Fruit fly (Drosophila melanogaster) whole organism, embryonic: ENCODE data around the gene Teh1.

Experiments
- Bteb2 ChIP-seq: fragments of 200-800 bp; sonication (Bioruptor generic); optimal IDR thresholded peaks from 2 replicates; lab custom pipeline; 2016; ENCODE audit warnings: missing biosample characterization, missing genetic modification characterization
- CG10147 ChIP-seq: fragments of 200-800 bp; sonication (Bioruptor generic); optimal IDR thresholded peaks from 2 replicates; lab custom pipeline; 2019; ENCODE audit warnings: missing biosample characterization, mild to moderate bottlenecking, missing genetic modification characterization, moderate library complexity
- CG11695 ChIP-seq: fragments of 200-800 bp; sonication (Bioruptor generic); IDR thresholded peaks from 3 replicates; pipeline ENCODE4 v1.3.6; 2022; ENCODE audit warnings: missing biosample characterization, missing genetic modification characterization
- CG12391 ChIP-seq: fragments of 200-800 bp; sonication (Bioruptor generic); optimal IDR thresholded peaks from 3 replicates; lab custom pipeline; 2018; ENCODE audit warnings: missing biosample characterization, mild to moderate bottlenecking, missing genetic modification characterization, moderate library complexity
- CG12769 ChIP-seq: fragments of 200-800 bp; sonication (Bioruptor generic); optimal IDR thresholded peaks from 2 replicates; lab custom pipeline; 2019; ENCODE audit warnings: missing biosample characterization, mild to moderate bottlenecking, missing genetic modification characterization, moderate library complexity
- CG13894 ChIP-seq: fragments of 200-800 bp; sonication (Bioruptor generic); optimal IDR thresholded peaks from 3 replicates; lab custom pipeline; 2018; ENCODE audit warnings: missing biosample characterization, mild to moderate bottlenecking, missing genetic modification characterization, moderate library complexity
- CG15269 ChIP-seq: fragments of 200-800 bp; sonication (Bioruptor generic); optimal IDR thresholded peaks from 2 replicates; lab custom pipeline; 2018; ENCODE audit warnings: missing biosample characterization, mild to moderate bottlenecking, missing genetic modification characterization, moderate library complexity
- CG15514 ChIP-seq: fragments of 200-800 bp; sonication (Bioruptor generic); optimal IDR thresholded peaks from 3 replicates; lab custom pipeline; 2017; ENCODE audit warnings: missing biosample characterization, missing genetic modification characterization, mild to moderate bottlenecking, moderate library complexity, missing genetic modification reagents
- CG17568 ChIP-seq: fragments of 200-800 bp; sonication (Bioruptor generic); optimal IDR thresholded peaks from 2 replicates; lab custom pipeline; 2018; ENCODE audit warnings: missing biosample characterization, mild to moderate bottlenecking, missing genetic modification characterization, moderate library complexity
- CG18011 ChIP-seq: fragments of 200-800 bp; sonication (Bioruptor generic); optimal IDR thresholded peaks from 2 replicates; lab custom pipeline; 2017; ENCODE audit warnings: missing biosample characterization, missing genetic modification characterization, mild to moderate bottlenecking, moderate library complexity, missing genotype
- CG18599 ChIP-seq: fragments of 200-800 bp; sonication (Bioruptor generic); optimal IDR thresholded peaks from 3 replicates; lab custom pipeline; 2017; ENCODE audit warnings: missing biosample characterization, missing genetic modification characterization, mild to moderate bottlenecking, moderate library complexity, missing genetic modification reagents
- CG18764 ChIP-seq: fragments of 200-800 bp; sonication (Bioruptor generic); optimal IDR thresholded peaks from 3 replicates; lab custom pipeline; 2016; ENCODE audit warnings: missing biosample characterization, missing genetic modification characterization
- CG2129 ChIP-seq: fragments of 200-800 bp; sonication (Bioruptor generic); IDR thresholded peaks from 2 replicates; pipeline ENCODE4 v1.3.6; 2022; ENCODE audit warnings: missing biosample characterization, missing genetic modification characterization; ENCODE audit not compliant: partially characterized antibody
- CG34224 ChIP-seq: fragments of 200-800 bp; sonication (Bioruptor generic); IDR thresholded peaks from 3 replicates; pipeline ENCODE4 v1.3.6; 2022; ENCODE audit warnings: missing biosample characterization, missing genetic modification characterization; ENCODE audit not compliant: partially characterized antibody
- CG4730 ChIP-seq: fragments of 200-800 bp; sonication (Bioruptor generic); IDR thresholded peaks from 2 replicates; pipeline ENCODE4 v1.3.6; 2022; ENCODE audit warnings: missing biosample characterization, missing genetic modification characterization
- CG4854 ChIP-seq: fragments of 200-800 bp; sonication (Bioruptor generic); optimal IDR thresholded peaks from 2 replicates; lab custom pipeline; 2016; ENCODE audit warnings: missing biosample characterization, missing genetic modification characterization, inconsistent platforms
- CG6175 ChIP-seq: fragments of 200-800 bp; sonication (Bioruptor generic); IDR thresholded peaks from 3 replicates; pipeline ENCODE4 v1.3.6; 2022; ENCODE audit warnings: missing biosample characterization, missing genetic modification characterization
- GATAe ChIP-seq: fragments of 200-800 bp; sonication (Bioruptor generic); conservative IDR thresholded peaks from 2 replicates; pipeline ENCODE4 v1.3.6; 2022; ENCODE audit warnings: missing biosample characterization, missing genetic modification characterization
- Gsc ChIP-seq: fragments of 200-800 bp; sonication (Bioruptor generic); IDR thresholded peaks from 2 replicates; pipeline ENCODE4 v1.3.6; 2022; ENCODE audit warnings: missing biosample characterization, missing genetic modification characterization
- H15 ChIP-seq: fragments of 200-800 bp; sonication (Bioruptor generic); IDR thresholded peaks from 3 replicates; pipeline ENCODE4 v1.3.6; 2022; ENCODE audit warnings: missing biosample characterization, missing genetic modification characterization
- HmgZ ChIP-seq: fragments of 200-800 bp; sonication (Bioruptor generic); optimal IDR thresholded peaks from 2 replicates; lab custom pipeline; 2018; ENCODE audit warnings: missing biosample characterization, mild to moderate bottlenecking, missing genetic modification characterization
- Hr3 ChIP-seq: fragments of 200-800 bp; sonication (Bioruptor generic); optimal IDR thresholded peaks from 3 replicates; lab custom pipeline; 2016; ENCODE audit warnings: missing biosample characterization, missing genetic modification characterization
- Pdp1 ChIP-seq, 2 experiments: fragments of 200-800 bp; sonication (Bioruptor generic); optimal IDR thresholded peaks; 3 replicates each; lab custom pipeline; 2016; ENCODE audit warnings: missing biosample characterization in 2 of 2, missing genetic modification characterization in 2 of 2, mild to moderate bottlenecking in 1 of 2, moderate library complexity in 1 of 2
- Ptx1 ChIP-seq: fragments of 200-800 bp; sonication (Bioruptor generic); IDR thresholded peaks from 2 replicates; pipeline ENCODE4 v1.3.6; 2022; ENCODE audit warnings: missing biosample characterization, missing genetic modification characterization
- Xbp1 ChIP-seq: fragments of 200-800 bp; sonication (Bioruptor generic); optimal IDR thresholded peaks from 3 replicates; lab custom pipeline; 2016; ENCODE audit warnings: missing biosample characterization, mild to moderate bottlenecking, missing genetic modification characterization
- caup ChIP-seq: fragments of 200-800 bp; sonication (Bioruptor generic); optimal IDR thresholded peaks from 3 replicates; lab custom pipeline; 2017; ENCODE audit warnings: missing biosample characterization, mild to moderate bottlenecking, missing genetic modification characterization, moderate library complexity; ENCODE audit not compliant: severe bottlenecking
- corto ChIP-seq: fragments of 200-800 bp; sonication (Bioruptor generic); optimal IDR thresholded peaks from 2 replicates; lab custom pipeline; 2016; ENCODE audit warnings: missing biosample characterization, mild to moderate bottlenecking, missing genetic modification characterization, moderate library complexity
- crp ChIP-seq, 2 experiments: fragments of 200-800 bp; sonication (Bioruptor generic); optimal IDR thresholded peaks; 2 replicates in 1 of 2; 3 replicates in 1 of 2; lab custom pipeline; 2017; ENCODE audit warnings: missing biosample characterization in 2 of 2, missing genetic modification characterization in 2 of 2, mild to moderate bottlenecking in 1 of 2, moderate library complexity in 1 of 2
- disco-r ChIP-seq: fragments of 200-800 bp; sonication (Bioruptor generic); optimal IDR thresholded peaks from 2 replicates; lab custom pipeline; 2016; ENCODE audit warnings: missing biosample characterization, missing genetic modification characterization
- dmrt11E ChIP-seq: fragments of 200-800 bp; sonication (Bioruptor generic); optimal IDR thresholded peaks from 3 replicates; lab custom pipeline; 2018; ENCODE audit warnings: missing biosample characterization, mild to moderate bottlenecking, missing genetic modification characterization, moderate library complexity
- ewg ChIP-seq: fragments of 200-800 bp; sonication (Bioruptor generic); optimal IDR thresholded peaks from 3 replicates; lab custom pipeline; 2017; ENCODE audit warnings: mild to moderate bottlenecking, missing biosample characterization, missing genetic modification reagents, missing genetic modification characterization
- fd102C ChIP-seq: fragments of 200-800 bp; sonication (Bioruptor generic); optimal IDR thresholded peaks from 2 replicates; lab custom pipeline; 2018; ENCODE audit warnings: missing biosample characterization, mild to moderate bottlenecking, missing genetic modification characterization, moderate library complexity
- fru ChIP-seq: fragments of >200 bp; optimal IDR thresholded peaks from 2 replicates; lab custom pipeline; 2017
- grn ChIP-seq: fragments of 200-800 bp; sonication (Bioruptor generic); optimal IDR thresholded peaks from 3 replicates; lab custom pipeline; 2017; ENCODE audit warnings: missing biosample characterization, missing genetic modification characterization
- luna ChIP-seq: fragments of 200-800 bp; sonication (Bioruptor generic); optimal IDR thresholded peaks from 2 replicates; lab custom pipeline; 2016; ENCODE audit warnings: missing biosample characterization, missing genetic modification characterization
- mld ChIP-seq: fragments of 200-800 bp; sonication (Bioruptor generic); IDR thresholded peaks from 3 replicates; pipeline ENCODE4 v1.3.6; 2022; ENCODE audit warnings: missing biosample characterization, missing genetic modification characterization; ENCODE audit not compliant: partially characterized antibody
- nerfin-1 ChIP-seq: fragments of 200-800 bp; sonication (Bioruptor generic); optimal IDR thresholded peaks from 3 replicates; lab custom pipeline; 2019; ENCODE audit warnings: missing biosample characterization, mild to moderate bottlenecking, missing genetic modification characterization, moderate library complexity
- pb ChIP-seq: fragments of 200-800 bp; sonication (Bioruptor generic); optimal IDR thresholded peaks from 3 replicates; lab custom pipeline; 2016; ENCODE audit warnings: missing biosample characterization, missing genetic modification characterization
- peb ChIP-seq: fragments of 200-800 bp; sonication (Bioruptor generic); IDR thresholded peaks from 2 replicates; pipeline ENCODE4 v1.3.6; 2022; ENCODE audit warnings: missing biosample characterization, missing genetic modification characterization
- salm ChIP-seq: fragments of 200-800 bp; sonication (Bioruptor generic); optimal IDR thresholded peaks from 2 replicates; lab custom pipeline; 2018; ENCODE audit warnings: missing biosample characterization, mild to moderate bottlenecking, missing genetic modification characterization
- tll ChIP-seq, 2 experiments: fragments of 200-800 bp in 1 of 2; fragments of >200 bp in 1 of 2; sonication (Bioruptor generic) in 1 of 2; optimal IDR thresholded peaks; 2 replicates each; lab custom pipeline; 2017 to 2019; ENCODE audit warnings: missing biosample characterization in 2 of 2, missing genetic modification characterization in 2 of 2, mild to moderate bottlenecking in 1 of 2, moderate library complexity in 1 of 2
- zfh1 ChIP-seq: fragments of 200-800 bp; sonication (Bioruptor generic); IDR thresholded peaks from 3 replicates; pipeline ENCODE4 v1.3.6; 2022; ENCODE audit warnings: missing biosample characterization, missing genetic modification characterization
- zfh2 ChIP-seq: fragments of 200-800 bp; sonication (Bioruptor generic); optimal IDR thresholded peaks from 2 replicates; lab custom pipeline; 2016; ENCODE audit warnings: missing biosample characterization, missing genetic modification characterization

Gene Teh1

dm6 chr3R:9777941-9778360, 90.0 kb downstream of the Teh1 start, which contains the start of gene RpS29 (continued):
- peak; percentile 68 for TF ChIP-seq disco-r
- TF ChIP-seq HmgZ (tag; lab: Kevin White, UChicago) = peak; percentile 95
- TF ChIP-seq Xbp1 = peak; percentile 85
- peak; percentile 91 for TF ChIP-seq CG13894
- TF ChIP-seq CG15514 (GFP tag; lab: Kevin White, UChicago) = peak; percentile 95
- TF ChIP-seq GATAe (GFP tag; lab: Robert Waterston, UW) = no peak; the same call in 1 of the 2 replicates
- TF ChIP-seq CG18599 (GFP tag; lab: Kevin White, UChicago) = peak; percentile 86
- TF ChIP-seq CG15269 = peak; percentile 58
- TF ChIP-seq CG17568 (GFP tag; lab: Kevin White, UChicago) = no peak
- TF ChIP-seq CG34224 (GFP tag; lab: Robert Waterston, UW) = peak; percentile 93
- TF ChIP-seq CG10147 (GFP tag; lab: Kevin White, UChicago) = peak; percentile 58
- TF ChIP-seq tll (GFP tag; optimal IDR thresholded peaks at IDR 0.05; lab: Kevin White, UChicago) = no peak
- peak; percentile 84 for TF ChIP-seq zfh1 (GFP tag; lab: Robert Waterston, UW)
- peak; percentile 64 for TF ChIP-seq salm (tag; lab: Kevin White, UChicago)
- peak; percentile 57 for TF ChIP-seq ewg (GFP tag; lab: Kevin White, UChicago)
- peak; percentile 50 for TF ChIP-seq Hr3 (GFP tag; lab: Kevin White, UChicago)
- TF ChIP-seq dmrt11E (tag; lab: Kevin White, UChicago) = peak; percentile 54
- TF ChIP-seq caup = peak; percentile 92
- TF ChIP-seq H15 (GFP tag; lab: Robert Waterston, UW) = peak; percentile 68; the same call in 1 of the 3 replicates
- peak; percentile 84 for TF ChIP-seq CG6175 (GFP tag; lab: Robert Waterston, UW)
- TF ChIP-seq crp (GFP tag; optimal IDR thresholded peaks at IDR 0.05; lab: Kevin White, UChicago) = peak in 1 of 2 experiments; percentile 50
- TF ChIP-seq CG4854 (GFP tag; lab: Kevin White, UChicago) = peak; percentile 57
- peak; percentile 84 for TF ChIP-seq CG12391 (tag; lab: Kevin White, UChicago)
- 0 out of 2 replicates have a peak, but pooled peaks have one; percentile 17 for TF ChIP-seq peb
- TF ChIP-seq grn (GFP tag; lab: Kevin White, UChicago) = peak; percentile 61
- no peak for TF ChIP-seq Gsc (GFP tag; lab: Robert Waterston, UW)
- TF ChIP-seq Ptx1 (GFP tag; lab: Robert Waterston, UW) = peak; percentile 79
- peak; percentile 82 to 89 for TF ChIP-seq Pdp1 (GFP tag; optimal IDR thresholded peaks at IDR 0.05; lab: Kevin White, UChicago)
- peak; percentile 76 for TF ChIP-seq Bteb2 (GFP tag; lab: Kevin White, UChicago)
- peak; percentile 87 for TF ChIP-seq zfh2
- TF ChIP-seq pb = peak; percentile 78
- peak; percentile 47; the same call in 2 of the 3 replicates for TF ChIP-seq CG11695
- TF ChIP-seq mld (GFP tag; lab: Robert Waterston, UW) = peak; percentile 81
- TF ChIP-seq CG18011 (GFP tag; lab: Kevin White, UChicago) = peak; percentile 75
- TF ChIP-seq CG12769 = peak; percentile 89
- TF ChIP-seq fru (lab: Kevin White, UChicago) = no peak
- peak; percentile 75 for TF ChIP-seq nerfin-1 (tag; lab: Kevin White, UChicago)
- peak; percentile 88 for TF ChIP-seq luna (GFP tag; lab: Kevin White, UChicago)
- no peak for TF ChIP-seq fd102C (GFP tag; lab: Kevin White, UChicago)
- TF ChIP-seq CG18764 (GFP tag; lab: Kevin White, UChicago) = peak; percentile 76
- TF ChIP-seq CG4730 (GFP tag; lab: Robert Waterston, UW) = peak; percentile 46; the same call in 1 of the 2 replicates
- TF ChIP-seq corto = no peak
- peak; percentile 84 for TF ChIP-seq CG2129 (GFP tag; lab: Robert Waterston, UW)
